Worm (Caenorhabditis elegans): Measurements from ENCODE around the gene str-113.

ce11 chrV:3702998-3703397, 36.2 kb upstream of the str-113 start:
- TF ChIP-seq pha-4 (tag; optimal IDR thresholded peaks at IDR 0.05) (no peak), Y53G8AR.9 (GFP tag; conservative IDR thresholded peaks at IDR 0.05) (no peak), repo-1 (tag; optimal IDR thresholded peaks at IDR 0.05) (no peak), ama-1 (optimal IDR thresholded peaks at IDR 0.05) (no peak), ama-1 (GFP tag; optimal IDR thresholded peaks at IDR 0.05) (no peak), bed-2 (GFP tag; IDR thresholded peaks at IDR 0.05) (no peak), ztf-6 (GFP tag; IDR thresholded peaks at IDR 0.05) (no peak), madf-3 (GFP tag; IDR thresholded peaks at IDR 0.05) (no peak), attf-3 (GFP tag; conservative IDR thresholded peaks at IDR 0.05) (no peak), ztf-22 (GFP tag; optimal IDR thresholded peaks at IDR 0.05) (no peak), egrh-3 (GFP tag; IDR thresholded peaks at IDR 0.05) (no peak), nhr-90 (tag; optimal IDR thresholded peaks at IDR 0.05) (no peak)

All from whole organism, young adult.